Worm (Caenorhabditis elegans) whole organism, L1 larva: Measurements from ENCODE around the gene nas-29.

Experiments
- ama-1 ChIP-seq: fragments of 150-350 bp; optimal IDR thresholded peaks from 2 replicates; lab custom pipeline; 2014
- ces-1 ChIP-seq: fragments of 150-350 bp; optimal IDR thresholded peaks from 2 replicates; lab custom pipeline; 2014; ENCODE audit warnings: missing biosample characterization, missing genetic modification reagents, missing genetic modification characterization
- efl-1 ChIP-seq, 4 experiments: fragments of 150-350 bp; optimal IDR thresholded peaks in 3 of 4; peaks in 1 of 4; 1 replicate in 1 of 4; 2 replicates in 3 of 4; lab custom pipeline; 2014; ENCODE audit warnings: missing biosample characterization in 2 of 4, missing genetic modification characterization in 2 of 4, missing genetic modification reagents in 2 of 4
- elt-2 ChIP-seq: sonication (generic microtip); optimal IDR thresholded peaks from 2 replicates; lab custom pipeline; 2016; ENCODE audit warnings: missing genetic modification characterization, mild to moderate bottlenecking, inconsistent platforms, missing compliant biosample characterization, missing genetic modification reagents
- ets-5 ChIP-seq: fragments of 200-800 bp; sonication (Bioruptor generic); IDR thresholded peaks from 2 replicates; pipeline ENCODE4 v1.3.6; 2022; ENCODE audit warnings: missing genetic modification characterization, missing compliant biosample characterization
- fkh-10 ChIP-seq: sonication (generic microtip); optimal IDR thresholded peaks from 2 replicates; lab custom pipeline; 2017; ENCODE audit warnings: missing biosample characterization, missing genetic modification reagents, missing genetic modification characterization
- lin-13 ChIP-seq: fragments of 150-350 bp; optimal IDR thresholded peaks from 2 replicates; lab custom pipeline; 2014; ENCODE audit warnings: missing biosample characterization, missing genetic modification reagents, missing genetic modification characterization
- lin-39 ChIP-seq: fragments of 150-350 bp; optimal IDR thresholded peaks from 2 replicates; lab custom pipeline; 2014; ENCODE audit warnings: missing biosample characterization, missing genetic modification reagents, missing genetic modification characterization
- nhr-28 ChIP-seq: fragments of 150-350 bp; optimal IDR thresholded peaks from 2 replicates; lab custom pipeline; 2014; ENCODE audit warnings: missing biosample characterization, missing genetic modification characterization
- nhr-77 ChIP-seq: fragments of 150-350 bp; optimal IDR thresholded peaks from 2 replicates; lab custom pipeline; 2014; ENCODE audit warnings: missing biosample characterization, missing genetic modification characterization
- skn-1 ChIP-seq: fragments of 150-350 bp; optimal IDR thresholded peaks from 2 replicates; lab custom pipeline; 2014; ENCODE audit warnings: missing biosample characterization, missing genetic modification characterization
- unc-130 ChIP-seq: fragments of 150-350 bp; optimal IDR thresholded peaks from 2 replicates; lab custom pipeline; 2017; ENCODE audit warnings: missing biosample characterization, missing genetic modification characterization, inconsistent platforms
- unc-62 ChIP-seq: fragments of 150-350 bp; optimal IDR thresholded peaks from 2 replicates; lab custom pipeline; 2014; ENCODE audit warnings: missing biosample characterization, missing genetic modification reagents, missing genetic modification characterization
- ztf-11 ChIP-seq, 2 experiments: sonication (generic microtip); optimal IDR thresholded peaks; 2 replicates each; lab custom pipeline; 2016 to 2017; ENCODE audit warnings: missing genetic modification characterization in 2 of 2, missing biosample characterization in 1 of 2, missing compliant biosample characterization in 1 of 2

DNA sequence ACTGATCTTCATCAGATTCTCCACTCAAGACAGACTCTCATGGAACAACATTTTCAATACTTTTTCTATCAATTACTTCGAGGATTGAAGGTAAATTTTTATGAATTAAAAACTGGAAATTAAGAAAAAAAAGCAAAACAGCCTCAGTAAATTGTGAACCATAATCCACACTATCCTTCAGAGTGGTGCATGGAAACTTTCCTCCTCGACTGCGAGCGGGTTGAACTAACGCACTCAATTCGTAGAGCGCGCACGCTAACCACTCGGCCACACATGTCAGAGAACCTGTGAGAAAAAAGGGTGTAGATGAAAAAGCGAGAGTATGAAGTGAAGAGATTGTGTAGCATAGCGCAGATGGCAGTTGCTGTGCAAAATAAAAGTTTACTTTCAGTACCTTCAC lies 36.8 kb downstream of the nas-29 start:
- TF ChIP-seq ama-1 (lab: Kevin White, UChicago) (peak; percentile 60), nhr-77 (tag; lab: Kevin White, UChicago) (peak; percentile 68), ztf-11 (tag; optimal IDR thresholded peaks at IDR 0.05; lab: Kevin White, UChicago) (peak in 1 of 2 experiments; percentile 32), skn-1 (peak; percentile 84), elt-2 (tag; lab: Kevin White, UChicago) (peak; percentile 79), fkh-10 (GFP tag; lab: Kevin White, UChicago) (peak; percentile 51), nhr-28 (tag; lab: Kevin White, UChicago) (no peak), lin-39 (tag; lab: Kevin White, UChicago) (no peak), ces-1 (no peak), lin-13 (GFP tag; lab: Kevin White, UChicago) (no peak), ets-5 (GFP tag; lab: Robert Waterston, UW) (no peak), efl-1 (optimal IDR thresholded peaks at IDR 0.05; lab: Kevin White, UChicago) (peak; percentile 67 to 75), efl-1 (GFP tag; optimal IDR thresholded peaks at IDR 0.05 in 1 of 2; lab: Kevin White, UChicago) (peak; percentile 55 to 95), unc-62 (GFP tag; lab: Kevin White, UChicago) (no peak), unc-130 (tag; lab: Kevin White, UChicago) (peak; percentile 36)
